Fruit fly (Drosophila melanogaster) whole organism, wandering third instar larva: ENCODE measurements around the gene ND-B14.5A.

Experiments used
- Abd-B ChIP-seq: fragments of >200 bp; optimal IDR thresholded peaks from 2 replicates; lab custom pipeline; 2017; ENCODE audit warnings: missing biosample characterization, missing genetic modification characterization
- CG32264 ChIP-seq: fragments of 200-800 bp; sonication (Bioruptor generic); optimal IDR thresholded peaks from 2 replicates; lab custom pipeline; 2016; ENCODE audit warnings: missing biosample characterization, missing genetic modification characterization
- CG9705 ChIP-seq: fragments of 200-800 bp; sonication (Bioruptor generic); optimal IDR thresholded peaks from 2 replicates; lab custom pipeline; 2018; ENCODE audit warnings: missing biosample characterization, mild to moderate bottlenecking, missing genetic modification characterization
- CrebA ChIP-seq: fragments of 200-800 bp; sonication (Bioruptor generic); optimal IDR thresholded peaks from 2 replicates; lab custom pipeline; 2016; ENCODE audit warnings: missing biosample characterization, mild to moderate bottlenecking, missing genetic modification characterization, borderline replicate concordance
- Dfd ChIP-seq: fragments of >200 bp; optimal IDR thresholded peaks from 2 replicates; lab custom pipeline; 2017; ENCODE audit warnings: missing biosample characterization, missing genetic modification characterization
- Dif ChIP-seq: fragments of 200-275, 200-300 bp; sonication (Bioruptor generic); optimal IDR thresholded peaks from 2 replicates; lab custom pipeline; 2018; ENCODE audit warnings: missing biosample characterization, missing genetic modification characterization; ENCODE audit not compliant: partially characterized antibody
- GATAd ChIP-seq: sonication (Bioruptor generic); optimal IDR thresholded peaks from 2 replicates; lab custom pipeline; 2016; ENCODE audit warnings: missing biosample characterization, missing genetic modification characterization
- HLH106 ChIP-seq: fragments of 200-800 bp; optimal IDR thresholded peaks from 3 replicates; lab custom pipeline; 2019; ENCODE audit warnings: missing biosample characterization, mild to moderate bottlenecking, missing genetic modification characterization, moderate library complexity
- Hnf4 ChIP-seq: fragments of 200-800 bp; sonication (Bioruptor generic); optimal IDR thresholded peaks from 2 replicates; lab custom pipeline; 2016; ENCODE audit warnings: missing biosample characterization, mild to moderate bottlenecking, missing genetic modification characterization
- Hr78 ChIP-seq: fragments of >200 bp; optimal IDR thresholded peaks from 2 replicates; lab custom pipeline; 2017; ENCODE audit warnings: missing biosample characterization, missing genetic modification characterization
- Hr83 ChIP-seq: fragments of 200-300 bp; sonication (Bioruptor generic); optimal IDR thresholded peaks from 2 replicates; lab custom pipeline; 2016; ENCODE audit warnings: missing biosample characterization, mild to moderate bottlenecking, missing genetic modification characterization, moderate library complexity; ENCODE audit not compliant: poor library complexity, severe bottlenecking
- Jra ChIP-seq: sonication (Bioruptor generic); optimal IDR thresholded peaks from 2 replicates; lab custom pipeline; 2016; ENCODE audit warnings: missing biosample characterization, missing genetic modification characterization
- Mio ChIP-seq: sonication (Bioruptor generic); optimal IDR thresholded peaks from 2 replicates; lab custom pipeline; 2016; ENCODE audit warnings: missing biosample characterization, missing genetic modification characterization
- Myc ChIP-seq: fragments of >200 bp; optimal IDR thresholded peaks from 2 replicates; lab custom pipeline; 2017
- N ChIP-seq: fragments of >200 bp; optimal IDR thresholded peaks from 2 replicates; lab custom pipeline; 2018; ENCODE audit warnings: missing biosample characterization, missing external identifiers, missing genetic modification characterization
- OdsH ChIP-seq: fragments of 200-800 bp; sonication (Bioruptor generic); optimal IDR thresholded peaks from 2 replicates; lab custom pipeline; 2016; ENCODE audit warnings: missing biosample characterization, mild to moderate bottlenecking, missing genetic modification characterization
- Rel ChIP-seq, 2 experiments: fragments of 200-800 bp; sonication (Bioruptor generic) in 1 of 2; optimal IDR thresholded peaks; 2 replicates in 1 of 2; 3 replicates in 1 of 2; lab custom pipeline; 2016 to 2019; ENCODE audit warnings: mild to moderate bottlenecking in 2 of 2, missing biosample characterization in 2 of 2, missing genetic modification characterization in 2 of 2, moderate library complexity in 1 of 2
- Sp1 ChIP-seq: fragments of 200-800 bp; sonication (Bioruptor generic); optimal IDR thresholded peaks from 3 replicates; lab custom pipeline; 2019; ENCODE audit warnings: missing biosample characterization, mild to moderate bottlenecking, missing genetic modification characterization, moderate library complexity
- Vsx2 ChIP-seq: fragments of 200-300, 225-300 bp; sonication (Bioruptor generic); optimal IDR thresholded peaks from 2 replicates; lab custom pipeline; 2018; ENCODE audit warnings: missing biosample characterization, missing genetic modification characterization; ENCODE audit not compliant: partially characterized antibody
- br ChIP-seq: fragments of 200-800 bp; sonication (Bioruptor generic); optimal IDR thresholded peaks from 2 replicates; lab custom pipeline; 2016; ENCODE audit warnings: missing biosample characterization, missing genetic modification characterization
- brk ChIP-seq: fragments of 200-800 bp; sonication (Bioruptor generic); optimal IDR thresholded peaks from 2 replicates; lab custom pipeline; 2016; ENCODE audit warnings: missing biosample characterization, mild to moderate bottlenecking, missing genetic modification characterization
- dl ChIP-seq, 2 experiments: fragments of 175-275, 200-275 bp in 1 of 2; fragments of 200-275 bp in 1 of 2; sonication (Bioruptor generic); optimal IDR thresholded peaks; lab custom pipeline; 2018; ENCODE audit warnings: mild to moderate bottlenecking in 2 of 2, missing biosample characterization in 2 of 2, missing genetic modification characterization in 2 of 2, moderate library complexity in 2 of 2; ENCODE audit not compliant: partially characterized antibody in 2 of 2, insufficient read depth in 1 of 2
- dmrt93B ChIP-seq: fragments of 200-800 bp; sonication (Bioruptor generic); optimal IDR thresholded peaks from 2 replicates; lab custom pipeline; 2018; ENCODE audit warnings: missing biosample characterization, mild to moderate bottlenecking, missing genetic modification characterization
- dsf ChIP-seq: sonication (Bioruptor generic); optimal IDR thresholded peaks from 2 replicates; lab custom pipeline; 2016; ENCODE audit warnings: missing biosample characterization, missing genetic modification characterization, borderline replicate concordance
- ey ChIP-seq: fragments of 200-800 bp; sonication (Bioruptor generic); optimal IDR thresholded peaks from 2 replicates; lab custom pipeline; 2016; ENCODE audit warnings: missing biosample characterization, missing genetic modification characterization
- foxo ChIP-seq, 2 experiments: fragments of 200-800 bp; sonication (Bioruptor generic); optimal IDR thresholded peaks; 2 replicates in 1 of 2; 3 replicates in 1 of 2; lab custom pipeline; 2016 to 2017; ENCODE audit warnings: missing biosample characterization in 2 of 2, missing genetic modification characterization in 2 of 2
- fru ChIP-seq: fragments of 200-800 bp; sonication (Bioruptor generic); optimal IDR thresholded peaks from 3 replicates; lab custom pipeline; 2016; ENCODE audit warnings: missing biosample characterization, mild to moderate bottlenecking, missing genetic modification characterization
- h ChIP-seq: fragments of 200-800 bp; sonication (Bioruptor generic); optimal IDR thresholded peaks from 3 replicates; lab custom pipeline; 2016; ENCODE audit warnings: missing biosample characterization, mild to moderate bottlenecking, missing genetic modification characterization
- jim ChIP-seq: fragments of 175-275, 200-325 bp; sonication (Bioruptor generic); optimal IDR thresholded peaks from 2 replicates; lab custom pipeline; 2016; ENCODE audit warnings: missing biosample characterization, mild to moderate bottlenecking, missing genetic modification characterization
- lola ChIP-seq: fragments of >200 bp; optimal IDR thresholded peaks from 2 replicates; lab custom pipeline; 2017; ENCODE audit warnings: missing biosample characterization, missing genetic modification characterization
- pan ChIP-seq: fragments of >200 bp; optimal IDR thresholded peaks from 2 replicates; lab custom pipeline; 2017
- psq ChIP-seq: fragments of 200-800 bp; sonication (Bioruptor generic); optimal IDR thresholded peaks from 3 replicates; lab custom pipeline; 2017; ENCODE audit warnings: missing biosample characterization, mild to moderate bottlenecking, missing genetic modification characterization, moderate library complexity
- rgr ChIP-seq: fragments of 200-800 bp; sonication (Bioruptor generic); optimal IDR thresholded peaks from 3 replicates; lab custom pipeline; 2016; ENCODE audit warnings: missing biosample characterization, mild to moderate bottlenecking, missing genetic modification characterization
- sage ChIP-seq: fragments of 200-800 bp; sonication (Bioruptor generic); optimal IDR thresholded peaks from 2 replicates; lab custom pipeline; 2016; ENCODE audit warnings: missing biosample characterization, mild to moderate bottlenecking, missing genetic modification characterization
- sv ChIP-seq: fragments of 200-800 bp; sonication (Bioruptor generic); optimal IDR thresholded peaks from 3 replicates; lab custom pipeline; 2016; ENCODE audit warnings: missing biosample characterization, missing genetic modification characterization
- tai ChIP-seq: sonication (Bioruptor generic); optimal IDR thresholded peaks from 2 replicates; lab custom pipeline; 2016; ENCODE audit warnings: missing biosample characterization, missing genetic modification characterization
- usp ChIP-seq: fragments of >200 bp; optimal IDR thresholded peaks from 2 replicates; lab custom pipeline; 2017; ENCODE audit warnings: missing biosample characterization, missing genetic modification characterization
- woc ChIP-seq: sonication (Bioruptor generic); optimal IDR thresholded peaks from 2 replicates; lab custom pipeline; 2016; ENCODE audit warnings: missing biosample characterization, mild to moderate bottlenecking, missing genetic modification characterization

Gene ND-B14.5A

dm6 chrX:2123965-2124688 lies 48.2 kb upstream of the ND-B14.5A start:
- TF ChIP-seq br (GFP tag; lab: Kevin White, UChicago), result peak; percentile 10
- peak; percentile 38 for TF ChIP-seq CG32264
- peak; percentile 28 for TF ChIP-seq Hr83 (GFP tag; lab: Kevin White, UChicago)
- TF ChIP-seq Dif (GFP tag; lab: Kevin White, UChicago), result peak; percentile 47
- TF ChIP-seq rgr (GFP tag; lab: Kevin White, UChicago), result peak; percentile 84
- no peak for TF ChIP-seq brk (GFP tag; lab: Kevin White, UChicago)
- TF ChIP-seq Jra, result no peak
- no peak for TF ChIP-seq Abd-B (GFP tag; lab: Kevin White, UChicago)
- TF ChIP-seq ey, result peak; percentile 79
- TF ChIP-seq dsf (GFP tag; lab: Kevin White, UChicago), result no peak
- TF ChIP-seq Mio (GFP tag; lab: Kevin White, UChicago), result no peak
- peak; percentile 85 for TF ChIP-seq CrebA (GFP tag; lab: Kevin White, UChicago)
- peak; percentile 93 for TF ChIP-seq dmrt93B
- TF ChIP-seq tai (GFP tag; lab: Kevin White, UChicago), result no peak
- TF ChIP-seq foxo (GFP tag; optimal IDR thresholded peaks at IDR 0.05; lab: Kevin White, UChicago), result peak; percentile 65 to 91
- TF ChIP-seq N (GFP tag; lab: Kevin White, UChicago), result no peak
- TF ChIP-seq Hr78, result no peak
- TF ChIP-seq psq, result peak; percentile 97
- peak in 1 of 2 experiments; percentile 19 for TF ChIP-seq dl (GFP tag; optimal IDR thresholded peaks at IDR 0.05; lab: Kevin White, UChicago; ENCODE audit: insufficient read depth in 1 of 2, partially characterized antibody in 2 of 2)
- no peak for TF ChIP-seq lola (GFP tag; lab: Kevin White, UChicago)
- peak; percentile 0 for TF ChIP-seq GATAd
- peak; percentile 60 for TF ChIP-seq Dfd (GFP tag; lab: Kevin White, UChicago)
- peak; percentile 85 for TF ChIP-seq CG9705 (GFP tag; lab: Kevin White, UChicago)
- TF ChIP-seq fru, result peak; percentile 82
- no peak for TF ChIP-seq Myc (lab: Kevin White, UChicago)
- TF ChIP-seq woc (GFP tag; lab: Kevin White, UChicago), result no peak
- TF ChIP-seq Vsx2, result no peak
- peak; percentile 66 for TF ChIP-seq h (GFP tag; lab: Kevin White, UChicago)
- TF ChIP-seq Sp1, result peak; percentile 96
- no peak for TF ChIP-seq Hnf4 (GFP tag; lab: Kevin White, UChicago)
- peak; percentile 90 for TF ChIP-seq sv
- TF ChIP-seq HLH106, result peak; percentile 97
- no peak for TF ChIP-seq usp (GFP tag; lab: Kevin White, UChicago)
- TF ChIP-seq OdsH, result peak; percentile 80
- peak; percentile 60 for TF ChIP-seq Rel (GFP tag; optimal IDR thresholded peaks at IDR 0.05; lab: Kevin White, UChicago)
- peak; percentile 64 for TF ChIP-seq Rel (tag; optimal IDR thresholded peaks at IDR 0.05; lab: Kevin White, UChicago)
- TF ChIP-seq pan (lab: Kevin White, UChicago), result no peak
- TF ChIP-seq jim (GFP tag; lab: Kevin White, UChicago), result peak; percentile 99
- peak; percentile 69 for TF ChIP-seq sage (GFP tag; lab: Kevin White, UChicago)
- TF ChIP-seq, all 38 proteins: peak for 23

DNA sequence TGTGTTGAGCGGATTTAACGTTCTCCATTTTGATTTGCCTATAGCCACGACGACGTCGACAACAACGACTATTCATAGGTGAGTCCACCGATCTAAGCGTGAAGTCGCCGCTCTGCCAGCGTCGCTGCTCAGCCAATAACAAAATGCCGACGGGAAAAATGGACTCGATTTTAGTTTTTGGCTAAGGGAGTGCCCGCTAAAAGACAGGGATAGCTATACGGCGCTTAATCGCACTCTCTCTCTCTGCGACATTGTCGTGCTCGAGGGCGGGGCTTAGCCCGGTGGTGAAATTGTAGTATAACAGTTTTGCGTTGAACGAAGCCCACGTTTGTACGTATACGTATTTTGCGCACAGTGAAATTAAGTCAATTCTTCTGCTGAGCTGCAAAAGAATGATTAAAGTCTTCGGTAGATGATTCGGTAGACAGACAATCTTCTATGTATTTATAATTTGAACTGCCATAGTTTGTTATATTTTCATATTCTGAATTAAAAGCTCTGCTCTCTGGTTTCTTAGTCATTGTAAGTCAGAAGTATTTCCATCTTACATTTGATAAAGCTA lies 46.7 kb upstream of the ND-B14.5A start:
- TF ChIP-seq foxo (GFP tag; optimal IDR thresholded peaks at IDR 0.05; lab: Kevin White, UChicago) (peak in 1 of 2 experiments; percentile 4), Sp1 (no peak), Rel (GFP tag; optimal IDR thresholded peaks at IDR 0.05; lab: Kevin White, UChicago) (no peak), Rel (tag; optimal IDR thresholded peaks at IDR 0.05; lab: Kevin White, UChicago) (peak; percentile 10)
